Worm (Caenorhabditis elegans): Measurements from ENCODE around the gene psmd-9.
"Not testable (repeated sequence)": the region's sequence is repeated elsewhere in the genome, so short reads cannot be mapped to it uniquely, and the experiment has no call there.

psmd-9 gene

ce11 chrII:6891176-6891575 lies 10.7 kb upstream of the psmd-9 start:
- TF ChIP-seq T22C8.4 (GFP tag; IDR thresholded peaks at IDR 0.05) (no peak), med-1 (GFP tag; optimal IDR thresholded peaks at IDR 0.05; ENCODE audit: insufficient read depth) (no peak), cog-1 (tag; optimal IDR thresholded peaks at IDR 0.05) (no peak), ztf-23 (GFP tag; IDR thresholded peaks at IDR 0.05) (no peak), tab-1 (GFP tag; IDR thresholded peaks at IDR 0.05) (no peak), ztf-29 (GFP tag; IDR thresholded peaks at IDR 0.05) (no peak), ref-1 (GFP tag; conservative IDR thresholded peaks at IDR 0.05) (no peak), flt-1 (GFP tag; IDR thresholded peaks at IDR 0.05) (no peak), klf-2 (GFP tag; conservative IDR thresholded peaks at IDR 0.05) (no peak)

- TF ChIP-seq flt-1 (GFP tag; IDR thresholded peaks at IDR 0.05): no peak
Measured at ce11 chrII:6891838-6892237, 10.1 kb upstream of the psmd-9 start.

- TF ChIP-seq ref-1 (GFP tag; conservative IDR thresholded peaks at IDR 0.05) (no peak), flt-1 (GFP tag; IDR thresholded peaks at IDR 0.05) (no peak)
Measured at ce11 chrII:6893589-6894245, 8.2 kb upstream of the psmd-9 start, which contains the start of gene adal-1. TSS of gene adal-1 (minus strand) at chrII:6893639.

DNA sequence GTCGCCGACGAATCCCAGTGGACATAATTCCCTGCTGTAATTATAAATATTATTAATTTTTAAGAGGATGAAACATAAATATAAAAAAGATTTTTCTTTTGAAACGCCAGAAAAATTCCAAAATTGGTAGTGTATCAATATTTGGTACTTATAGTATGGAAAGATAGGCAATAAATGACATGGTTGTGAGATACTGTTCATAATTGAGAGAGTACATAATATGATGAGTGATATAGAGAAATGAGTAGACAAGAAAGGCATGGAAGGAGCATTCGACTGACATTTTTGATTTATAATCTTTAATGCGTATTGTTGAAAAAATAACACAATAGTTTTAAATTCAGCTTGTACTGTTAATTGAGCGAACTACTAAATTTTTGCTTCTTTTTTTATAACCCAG lies 4.4 kb upstream of the psmd-9 start, which contains the start of gene C44B7.11:
Gene C44B7.11 (minus strand): TSS at position 34 of the 400 bp plus-strand sequence.
- TF ChIP-seq ztf-23 (GFP tag; IDR thresholded peaks at IDR 0.05) (no peak), T22C8.4 (GFP tag; IDR thresholded peaks at IDR 0.05) (no peak), tab-1 (GFP tag; IDR thresholded peaks at IDR 0.05) (no peak), ref-1 (GFP tag; conservative IDR thresholded peaks at IDR 0.05) (no peak), flt-1 (GFP tag; IDR thresholded peaks at IDR 0.05) (no peak)

- TF ChIP-seq med-1 (GFP tag; optimal IDR thresholded peaks at IDR 0.05; ENCODE audit: insufficient read depth): peak; percentile 79
- TF ChIP-seq T22C8.4 (GFP tag; IDR thresholded peaks at IDR 0.05): 0 out of 2 replicates have a peak, but pooled peaks have one; percentile 20
- TF ChIP-seq ref-1 (GFP tag; conservative IDR thresholded peaks at IDR 0.05): peak; percentile 57
- peak; percentile 88 for TF ChIP-seq flt-1 (GFP tag; IDR thresholded peaks at IDR 0.05)
- TF ChIP-seq tab-1 (GFP tag; IDR thresholded peaks at IDR 0.05): peak; percentile 74; the same call in 1 of the 2 replicates
- TF ChIP-seq ztf-23 (GFP tag; IDR thresholded peaks at IDR 0.05): peak; percentile 65; the same call in 1 of the 2 replicates
- no peak for TF ChIP-seq cog-1 (tag; optimal IDR thresholded peaks at IDR 0.05)
- TF ChIP-seq ztf-29 (GFP tag; IDR thresholded peaks at IDR 0.05): peak; percentile 43; the same call in 1 of the 2 replicates
- peak; percentile 56; the same call in 1 of the 2 replicates for TF ChIP-seq klf-2 (GFP tag; conservative IDR thresholded peaks at IDR 0.05)
Measured at ce11 chrII:6898017-6898779, 3.7 kb upstream of the psmd-9 start, which contains the start of gene hrpl-1. TSS of gene hrpl-1 (plus strand) at chrII:6898729.

DNA sequence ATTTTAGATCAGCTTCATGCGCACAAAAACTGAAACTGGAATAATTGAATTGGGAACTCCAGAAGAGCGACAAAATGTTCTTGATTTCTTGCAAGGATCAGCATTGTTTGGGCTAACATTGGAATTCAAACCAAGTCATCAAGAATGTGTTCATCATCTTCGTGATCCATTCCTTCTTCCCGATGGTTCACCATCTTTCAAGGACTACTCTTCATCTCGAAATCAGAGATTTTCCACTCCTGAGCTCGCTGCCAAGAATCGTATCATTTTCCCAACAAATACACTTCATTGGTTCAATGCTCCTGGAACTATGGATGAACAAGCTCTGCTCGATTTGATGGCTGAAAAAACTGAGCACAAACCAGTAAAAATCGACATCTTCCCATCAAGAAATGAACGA lies 1.2 kb upstream of the psmd-9 start:
- TF ChIP-seq med-1 (GFP tag; optimal IDR thresholded peaks at IDR 0.05; ENCODE audit: insufficient read depth) (no peak), tab-1 (GFP tag; IDR thresholded peaks at IDR 0.05) (no peak), flt-1 (GFP tag; IDR thresholded peaks at IDR 0.05) (no peak), cog-1 (tag; optimal IDR thresholded peaks at IDR 0.05) (no peak), ref-1 (GFP tag; conservative IDR thresholded peaks at IDR 0.05) (no peak), T22C8.4 (GFP tag; IDR thresholded peaks at IDR 0.05) (no peak), ztf-23 (GFP tag; IDR thresholded peaks at IDR 0.05) (no peak), klf-2 (GFP tag; conservative IDR thresholded peaks at IDR 0.05) (no peak), ztf-29 (GFP tag; IDR thresholded peaks at IDR 0.05) (no peak)

ce11 chrII:6907657-6908056 lies 5.8 kb downstream of the psmd-9 start, which contains the start of gene B0252.3:
TSS of gene B0252.3 (minus strand) at chrII:6907757.
- not testable (repeated sequence) for TF ChIP-seq med-1 (GFP tag; optimal IDR thresholded peaks at IDR 0.05; ENCODE audit: insufficient read depth); cog-1 (tag; optimal IDR thresholded peaks at IDR 0.05); klf-2 (GFP tag; conservative IDR thresholded peaks at IDR 0.05)

DNA sequence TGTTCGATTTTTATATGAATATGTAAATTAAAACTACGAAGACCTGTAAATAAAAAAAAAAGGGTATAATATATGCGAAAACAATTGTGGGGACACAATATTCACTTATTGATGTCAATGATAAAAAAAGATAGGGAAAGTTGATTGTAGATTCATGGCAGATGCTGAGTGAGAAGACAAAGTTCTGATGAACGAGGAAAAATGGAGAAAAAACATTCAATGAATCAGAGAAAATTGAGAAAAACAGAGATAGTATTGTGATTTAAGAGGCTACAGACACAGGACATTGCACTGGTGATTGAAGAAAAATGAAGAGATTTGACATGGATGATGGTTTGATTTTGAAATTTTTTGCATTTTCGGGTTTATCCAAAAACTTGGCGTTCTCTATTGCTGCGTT lies 6.8 kb downstream of the psmd-9 start:
- TF ChIP-seq med-1 (GFP tag; optimal IDR thresholded peaks at IDR 0.05; ENCODE audit: insufficient read depth): no peak
- TF ChIP-seq ztf-23 (GFP tag; IDR thresholded peaks at IDR 0.05): no peak
- no peak for TF ChIP-seq klf-2 (GFP tag; conservative IDR thresholded peaks at IDR 0.05)
- TF ChIP-seq ztf-29 (GFP tag; IDR thresholded peaks at IDR 0.05): no peak
- TF ChIP-seq T22C8.4 (GFP tag; IDR thresholded peaks at IDR 0.05): no peak
- TF ChIP-seq flt-1 (GFP tag; IDR thresholded peaks at IDR 0.05): no peak
- TF ChIP-seq ref-1 (GFP tag; conservative IDR thresholded peaks at IDR 0.05): no peak
- TF ChIP-seq cog-1 (tag; optimal IDR thresholded peaks at IDR 0.05): no peak
- no peak for TF ChIP-seq tab-1 (GFP tag; IDR thresholded peaks at IDR 0.05)

ce11 chrII:6909568-6910122 lies 7.8 kb downstream of the psmd-9 start, which contains the start of gene asm-1:
TSS of gene asm-1 (plus strand) at chrII:6910072.
- TF ChIP-seq ztf-29 (GFP tag; IDR thresholded peaks at IDR 0.05): no peak
- no peak for TF ChIP-seq ztf-23 (GFP tag; IDR thresholded peaks at IDR 0.05)
- TF ChIP-seq med-1 (GFP tag; optimal IDR thresholded peaks at IDR 0.05; ENCODE audit: insufficient read depth): no peak
- TF ChIP-seq tab-1 (GFP tag; IDR thresholded peaks at IDR 0.05): no peak
- TF ChIP-seq klf-2 (GFP tag; conservative IDR thresholded peaks at IDR 0.05): no peak
- no peak for TF ChIP-seq ref-1 (GFP tag; conservative IDR thresholded peaks at IDR 0.05)
- TF ChIP-seq T22C8.4 (GFP tag; IDR thresholded peaks at IDR 0.05): no peak
- no peak for TF ChIP-seq flt-1 (GFP tag; IDR thresholded peaks at IDR 0.05)
- TF ChIP-seq cog-1 (tag; optimal IDR thresholded peaks at IDR 0.05): no peak
